Fruit fly (Drosophila melanogaster) whole organism, embryonic: Measurements from ENCODE around the gene Invadolysin.
A peak's percentile ranks its signal among the peaks of the same experiment; 100 is the strongest.

Experiments used
- Bgb ChIP-seq: fragments of 200-800 bp; sonication (Bioruptor generic); IDR thresholded peaks from 2 replicates; pipeline ENCODE4 v1.3.6; 2022; ENCODE audit warnings: missing biosample characterization, missing genetic modification characterization; ENCODE audit not compliant: partially characterized antibody
- CG10366 ChIP-seq: fragments of 200-800 bp; sonication (Bioruptor generic); IDR thresholded peaks from 2 replicates; pipeline ENCODE4 v1.3.6; 2022; ENCODE audit warnings: missing biosample characterization, missing genetic modification characterization
- CG10462 ChIP-seq: fragments of 200-800 bp; sonication (Bioruptor generic); optimal IDR thresholded peaks from 2 replicates; lab custom pipeline; 2016; ENCODE audit warnings: missing biosample characterization, missing genetic modification characterization
- CG10543 ChIP-seq: fragments of 200-800 bp; sonication (Bioruptor generic); optimal IDR thresholded peaks from 3 replicates; lab custom pipeline; 2017; ENCODE audit warnings: missing biosample characterization, mild to moderate bottlenecking, missing genetic modification characterization, moderate library complexity
- CG11695 ChIP-seq: fragments of 200-800 bp; sonication (Bioruptor generic); IDR thresholded peaks from 3 replicates; pipeline ENCODE4 v1.3.6; 2022; ENCODE audit warnings: missing biosample characterization, missing genetic modification characterization
- CG12236 ChIP-seq: fragments of 200-800 bp; sonication (Bioruptor generic); optimal IDR thresholded peaks from 2 replicates; lab custom pipeline; 2016; ENCODE audit warnings: missing biosample characterization, missing genetic modification characterization
- CG1233 ChIP-seq: fragments of 200-800 bp; sonication (Bioruptor generic); optimal IDR thresholded peaks from 4 replicates; lab custom pipeline; 2018; ENCODE audit warnings: missing biosample characterization, mild to moderate bottlenecking, missing genetic modification characterization
- CG12659 ChIP-seq: fragments of 200-800 bp; sonication (Bioruptor generic); optimal IDR thresholded peaks from 3 replicates; lab custom pipeline; 2017; ENCODE audit warnings: mild to moderate bottlenecking, missing biosample characterization, missing genetic modification reagents, missing genetic modification characterization
- CG12942 ChIP-seq: fragments of 200-800 bp; sonication (Bioruptor generic); optimal IDR thresholded peaks from 3 replicates; lab custom pipeline; 2016; ENCODE audit warnings: missing biosample characterization, missing genetic modification characterization
- CG16813 ChIP-seq: fragments of 200-800 bp; sonication (Bioruptor generic); IDR thresholded peaks from 3 replicates; pipeline ENCODE4 v1.3.6; 2022; ENCODE audit warnings: missing biosample characterization, missing genetic modification characterization; ENCODE audit not compliant: partially characterized antibody
- CG31365 ChIP-seq: fragments of 200-800 bp; sonication (Bioruptor generic); optimal IDR thresholded peaks from 2 replicates; lab custom pipeline; 2018; ENCODE audit warnings: missing biosample characterization, mild to moderate bottlenecking, missing genetic modification characterization
- CG3163 ChIP-seq: fragments of 200-800 bp; sonication (Bioruptor generic); optimal IDR thresholded peaks from 3 replicates; lab custom pipeline; 2016; ENCODE audit warnings: missing biosample characterization, missing genetic modification characterization
- CG4282 ChIP-seq: fragments of 200-800 bp; sonication (Bioruptor generic); optimal IDR thresholded peaks from 2 replicates; lab custom pipeline; 2016; ENCODE audit warnings: missing biosample characterization, missing genetic modification characterization
- CG5180 ChIP-seq: fragments of 200-800 bp; sonication (Bioruptor generic); optimal IDR thresholded peaks from 3 replicates; lab custom pipeline; 2017; ENCODE audit warnings: missing biosample characterization, missing genetic modification characterization, mild to moderate bottlenecking, moderate library complexity, missing genetic modification reagents
- CG6689 ChIP-seq: fragments of 200-800 bp; sonication (Bioruptor generic); IDR thresholded peaks from 2 replicates; pipeline ENCODE4 v1.3.6; 2022; ENCODE audit warnings: missing biosample characterization, missing genetic modification characterization
- CG7987 ChIP-seq: fragments of 200-800 bp; sonication (Bioruptor generic); optimal IDR thresholded peaks from 2 replicates; lab custom pipeline; 2018; ENCODE audit warnings: missing biosample characterization, mild to moderate bottlenecking, missing genetic modification characterization, moderate library complexity
- CG8478 ChIP-seq: fragments of >200 bp; optimal IDR thresholded peaks from 2 replicates; lab custom pipeline; 2018
- CG9215 ChIP-seq: fragments of 200-800 bp; sonication (Bioruptor generic); IDR thresholded peaks from 2 replicates; pipeline ENCODE4 v1.3.6; 2022; ENCODE audit warnings: missing biosample characterization, missing genetic modification characterization
- D19A ChIP-seq: fragments of 200-800 bp; optimal IDR thresholded peaks from 3 replicates; lab custom pipeline; 2019; ENCODE audit warnings: missing biosample characterization, mild to moderate bottlenecking, missing genetic modification characterization, moderate library complexity
- Dfd ChIP-seq, 2 experiments: fragments of >200 bp; optimal IDR thresholded peaks; 2 replicates each; lab custom pipeline; 2017; ENCODE audit warnings: missing biosample characterization in 2 of 2, missing genetic modification characterization in 2 of 2
- Dref ChIP-seq: fragments of 200-800 bp; sonication (Bioruptor generic); IDR thresholded peaks from 2 replicates; pipeline ENCODE4 v1.3.6; 2022; ENCODE audit warnings: missing biosample characterization, missing genetic modification characterization
- E2f1 ChIP-seq: fragments of 200-800 bp; sonication (Bioruptor generic); IDR thresholded peaks from 2 replicates; pipeline ENCODE4 v1.3.6; 2022; ENCODE audit warnings: missing biosample characterization, missing genetic modification characterization
- Elba2 ChIP-seq: fragments of 200-800 bp; sonication (Bioruptor generic); optimal IDR thresholded peaks from 3 replicates; lab custom pipeline; 2016; ENCODE audit warnings: missing biosample characterization, missing genetic modification characterization
- Ets65A ChIP-seq: fragments of 200-800 bp; sonication (Bioruptor generic); peaks from one replicate; lab custom pipeline; 2016; ENCODE audit warnings: missing biosample characterization, missing genetic modification characterization
- Fer3 ChIP-seq: fragments of 200-800 bp; sonication (Bioruptor generic); optimal IDR thresholded peaks from 2 replicates; lab custom pipeline; 2018; ENCODE audit warnings: missing biosample characterization, mild to moderate bottlenecking, missing genetic modification characterization, moderate library complexity
- Kr ChIP-seq: fragments of 200-800 bp; sonication (Bioruptor generic); optimal IDR thresholded peaks from 2 replicates; lab custom pipeline; 2017; ENCODE audit warnings: missing biosample characterization, mild to moderate bottlenecking, missing genetic modification characterization
- Lim3 ChIP-seq: fragments of 200-800 bp; sonication (Bioruptor generic); IDR thresholded peaks from 2 replicates; pipeline ENCODE4 v1.3.6; 2022; ENCODE audit warnings: missing biosample characterization, missing genetic modification characterization
- MBD-R2 ChIP-seq: fragments of 200-800 bp; sonication (Bioruptor generic); IDR thresholded peaks from 2 replicates; pipeline ENCODE4 v1.3.6; 2022; ENCODE audit warnings: missing biosample characterization, missing genetic modification characterization
- NK7.1 ChIP-seq: fragments of 200-800 bp; sonication (Bioruptor generic); optimal IDR thresholded peaks from 3 replicates; lab custom pipeline; 2016; ENCODE audit warnings: missing biosample characterization, missing genetic modification characterization
- Oli ChIP-seq: fragments of 200-800 bp; sonication (Bioruptor generic); optimal IDR thresholded peaks from 2 replicates; lab custom pipeline; 2018; ENCODE audit warnings: missing biosample characterization, mild to moderate bottlenecking, missing genetic modification characterization, moderate library complexity
- Side ChIP-seq: fragments of 200-800 bp; sonication (Bioruptor generic); optimal IDR thresholded peaks from 2 replicates; lab custom pipeline; 2016; ENCODE audit warnings: missing biosample characterization, missing genetic modification characterization
- btn ChIP-seq: fragments of 200-800 bp; sonication (Bioruptor generic); optimal IDR thresholded peaks from 2 replicates; lab custom pipeline; 2016; ENCODE audit warnings: missing biosample characterization, missing genetic modification characterization
- cg ChIP-seq: fragments of 200-800 bp; sonication (Bioruptor generic); optimal IDR thresholded peaks from 3 replicates; lab custom pipeline; 2019; ENCODE audit warnings: missing biosample characterization, mild to moderate bottlenecking, missing genetic modification characterization, moderate library complexity
- chif ChIP-seq, 2 experiments: fragments of 200-800 bp; sonication (Bioruptor generic); optimal IDR thresholded peaks; 3 replicates each; lab custom pipeline; 2016; ENCODE audit warnings: missing biosample characterization in 2 of 2, missing genetic modification characterization in 2 of 2
- crc ChIP-seq: fragments of 200-800 bp; sonication (Bioruptor generic); optimal IDR thresholded peaks from 2 replicates; lab custom pipeline; 2016; ENCODE audit warnings: missing biosample characterization, missing genetic modification characterization
- dm ChIP-seq: fragments of 200-800 bp; sonication (Bioruptor generic); optimal IDR thresholded peaks from 3 replicates; lab custom pipeline; 2016; ENCODE audit warnings: missing biosample characterization, missing genetic modification characterization
- gce ChIP-seq: fragments of 200-800 bp; sonication (Bioruptor generic); IDR thresholded peaks from 3 replicates; pipeline ENCODE4 v1.3.6; 2022; ENCODE audit warnings: missing biosample characterization, missing genetic modification characterization
- gro ChIP-seq: fragments of 200-800 bp; sonication (Bioruptor generic); optimal IDR thresholded peaks from 2 replicates; lab custom pipeline; 2016; ENCODE audit warnings: missing biosample characterization, missing genetic modification characterization
- gsb-n ChIP-seq: fragments of 200-800 bp; sonication (Bioruptor generic); optimal IDR thresholded peaks from 3 replicates; lab custom pipeline; 2018; ENCODE audit warnings: missing biosample characterization, mild to moderate bottlenecking, missing genetic modification characterization
- gt ChIP-seq: fragments of 200-800 bp; sonication (Bioruptor generic); IDR thresholded peaks from 2 replicates; pipeline ENCODE4 v1.3.6; 2022; ENCODE audit warnings: missing biosample characterization, missing genetic modification characterization
- ham ChIP-seq: fragments of 200-800 bp; sonication (Bioruptor generic); IDR thresholded peaks from 2 replicates; pipeline ENCODE4 v1.3.6; 2022; ENCODE audit warnings: missing biosample characterization, missing genetic modification characterization
- lilli ChIP-seq: fragments of 200-800 bp; sonication (Bioruptor generic); optimal IDR thresholded peaks from 3 replicates; lab custom pipeline; 2016; ENCODE audit warnings: missing biosample characterization, missing genetic modification characterization
- p53 ChIP-seq: fragments of 200-800 bp; sonication (Bioruptor generic); optimal IDR thresholded peaks from 2 replicates; lab custom pipeline; 2016; ENCODE audit warnings: missing biosample characterization, missing genetic modification characterization
- pb ChIP-seq: fragments of 200-800 bp; sonication (Bioruptor generic); optimal IDR thresholded peaks from 3 replicates; lab custom pipeline; 2016; ENCODE audit warnings: missing biosample characterization, missing genetic modification characterization
- pita ChIP-seq: fragments of 200-800 bp; sonication (Bioruptor generic); optimal IDR thresholded peaks from 2 replicates; lab custom pipeline; 2017; ENCODE audit warnings: missing biosample characterization, mild to moderate bottlenecking, missing genetic modification characterization
- pros ChIP-seq: fragments of 200-800 bp; sonication (Bioruptor generic); optimal IDR thresholded peaks from 3 replicates; lab custom pipeline; 2019; ENCODE audit warnings: missing biosample characterization, mild to moderate bottlenecking, missing genetic modification characterization, moderate library complexity
- ranshi ChIP-seq: fragments of 200-800 bp; sonication (Bioruptor generic); IDR thresholded peaks from 2 replicates; pipeline ENCODE4 v1.3.6; 2022; ENCODE audit warnings: missing biosample characterization, missing genetic modification characterization
- scrt ChIP-seq: fragments of 200-800 bp; sonication (Bioruptor generic); optimal IDR thresholded peaks from 2 replicates; lab custom pipeline; 2018; ENCODE audit warnings: missing biosample characterization, mild to moderate bottlenecking, missing genetic modification characterization, moderate library complexity
- sens-2 ChIP-seq: fragments of 200-800 bp; sonication (Bioruptor generic); IDR thresholded peaks from 2 replicates; pipeline ENCODE4 v1.3.6; 2022; ENCODE audit warnings: missing biosample characterization, missing genetic modification characterization
- tgo ChIP-seq: fragments of 200-800 bp; sonication (Bioruptor generic); IDR thresholded peaks from 3 replicates; pipeline ENCODE4 v1.3.6; 2022; ENCODE audit warnings: missing biosample characterization, missing genetic modification characterization
- tio ChIP-seq: fragments of 200-800 bp; sonication (Bioruptor generic); optimal IDR thresholded peaks from 2 replicates; lab custom pipeline; 2017; ENCODE audit warnings: missing biosample characterization, missing genetic modification characterization, inconsistent platforms
- ttk ChIP-seq: fragments of 200-800 bp; sonication (Bioruptor generic); IDR thresholded peaks from 2 replicates; pipeline ENCODE4 v2.1.2; 2022; ENCODE audit warnings: missing biosample characterization, missing genetic modification characterization
- wdn ChIP-seq: fragments of 200-800 bp; sonication (Bioruptor generic); IDR thresholded peaks from 2 replicates; pipeline ENCODE4 v1.3.6; 2022; ENCODE audit warnings: missing biosample characterization, missing genetic modification characterization

Invadolysin gene

dm6 chr3R:10109938-10110337 lies 34.5 kb upstream of the Invadolysin start, which contains the start of gene Fmr1 (continued):
- TF ChIP-seq scrt (no peak), wdn (no peak), tio (peak; percentile 22), CG12942 (peak; percentile 35), CG1233 (peak; percentile 45), CG8478 (lab: Kevin White, UChicago) (no peak), gt (GFP tag; lab: Robert Waterston, UW) (no peak), CG31365 (no peak), gsb-n (peak; percentile 41), CG12659 (GFP tag; lab: Kevin White, UChicago) (peak; percentile 81), crc (GFP tag; lab: Kevin White, UChicago) (peak; percentile 33), CG10366 (no peak), CG3163 (GFP tag; lab: Kevin White, UChicago) (peak; percentile 41), Dfd (GFP tag; optimal IDR thresholded peaks at IDR 0.05; lab: Kevin White, UChicago) (no peak), Oli (tag; lab: Kevin White, UChicago) (peak; percentile 37), gce (no peak), pros (GFP tag; lab: Kevin White, UChicago) (no peak), cg (GFP tag; lab: Kevin White, UChicago) (no peak), CG6689 (GFP tag; lab: Robert Waterston, UW) (peak; percentile 50; the same call in 1 of the 2 replicates), sens-2 (0 out of 2 replicates have a peak, but pooled peaks have one; percentile 22), Ets65A (GFP tag; lab: Kevin White, UChicago) (peak; percentile 96), ttk (GFP tag; lab: Robert Waterston, UW) (no peak), ham (GFP tag; lab: Robert Waterston, UW) (no peak), CG16813 (GFP tag; lab: Robert Waterston, UW) (peak; percentile 46; the same call in 2 of the 3 replicates), CG10543 (GFP tag; lab: Kevin White, UChicago) (peak; percentile 44), CG7987 (GFP tag; lab: Kevin White, UChicago) (peak; percentile 52), NK7.1 (GFP tag; lab: Kevin White, UChicago) (no peak), Fer3 (tag; lab: Kevin White, UChicago) (peak; percentile 33), CG10462 (GFP tag; lab: Kevin White, UChicago) (peak; percentile 1), Lim3 (no peak), CG4282 (GFP tag; lab: Kevin White, UChicago) (peak; percentile 32), gro (GFP tag; lab: Kevin White, UChicago) (no peak), CG9215 (GFP tag; lab: Robert Waterston, UW) (no peak; the same call in 1 of the 2 replicates), CG5180 (GFP tag; lab: Kevin White, UChicago) (no peak), Side (GFP tag; lab: Kevin White, UChicago) (peak; percentile 27), CG11695 (GFP tag; lab: Robert Waterston, UW) (no peak), D19A (tag; lab: Kevin White, UChicago) (no peak), p53 (GFP tag; lab: Kevin White, UChicago) (peak; percentile 39), pb (GFP tag; lab: Kevin White, UChicago) (peak; percentile 60), CG12236 (GFP tag; lab: Kevin White, UChicago) (peak; percentile 29), Kr (no peak), btn (no peak), Bgb (GFP tag; lab: Robert Waterston, UW) (no peak), lilli (GFP tag; lab: Kevin White, UChicago) (peak; percentile 71), MBD-R2 (GFP tag; lab: Robert Waterston, UW) (peak; percentile 33; the same call in 1 of the 2 replicates), Elba2 (GFP tag; lab: Kevin White, UChicago) (peak; percentile 40), Dref (GFP tag; lab: Robert Waterston, UW) (peak; percentile 42; the same call in 1 of the 2 replicates), chif (GFP tag; optimal IDR thresholded peaks at IDR 0.05; lab: Kevin White, UChicago) (peak in 1 of 2 experiments; percentile 64), tgo (GFP tag; lab: Robert Waterston, UW) (no peak), dm (GFP tag; lab: Kevin White, UChicago) (peak; percentile 61), E2f1 (GFP tag; lab: Robert Waterston, UW) (0 out of 2 replicates have a peak, but pooled peaks have one; percentile 32), pita (GFP tag; lab: Kevin White, UChicago) (no peak), ranshi (GFP tag; lab: Robert Waterston, UW) (no peak)
